Fruit fly (Drosophila melanogaster): ENCODE results near the gene CBP.

The CBP gene

DNA sequence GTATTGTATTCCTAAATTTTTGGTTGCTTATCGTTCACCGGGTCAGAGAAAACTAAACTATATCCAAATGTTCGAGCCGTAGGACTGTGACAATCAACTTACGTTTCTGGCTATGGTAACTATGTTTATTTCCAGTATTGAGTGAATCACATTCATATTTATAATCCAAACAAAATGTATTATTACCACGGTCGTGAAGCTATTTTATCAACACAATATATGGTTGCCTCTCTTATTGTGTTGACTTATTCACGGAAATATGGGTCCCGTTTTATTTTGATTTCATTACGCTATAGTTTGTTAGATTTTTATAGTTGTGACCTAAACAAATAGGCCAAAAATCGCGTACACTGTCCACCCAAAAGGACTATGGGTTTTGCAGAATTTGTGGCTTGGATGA, 10.3 kb downstream of the CBP start, which contains the start of gene CG15034:
Gene CG15034 (minus strand): TSS at position 101 of the 400 bp plus-strand sequence.
- no peak for TF ChIP-seq Myc (optimal IDR thresholded peaks at IDR 0.05)
- no peak for TF ChIP-seq Sin3A (optimal IDR thresholded peaks at IDR 0.05)
- TF ChIP-seq psq (optimal IDR thresholded peaks at IDR 0.05), result no peak
- no peak for TF ChIP-seq insv (optimal IDR thresholded peaks at IDR 0.05)
- no peak for TF ChIP-seq h (optimal IDR thresholded peaks at IDR 0.05)

- TF ChIP-seq Sin3A (optimal IDR thresholded peaks at IDR 0.05), result no peak
- TF ChIP-seq Myc (optimal IDR thresholded peaks at IDR 0.05), result no peak
Measured at dm6 chrX:7349963-7350362, 12.8 kb downstream of the CBP start.

- no peak for TF ChIP-seq Sin3A (optimal IDR thresholded peaks at IDR 0.05)
- TF ChIP-seq Myc (optimal IDR thresholded peaks at IDR 0.05), result no peak
- TF ChIP-seq psq (optimal IDR thresholded peaks at IDR 0.05), result no peak
- no peak for TF ChIP-seq insv (optimal IDR thresholded peaks at IDR 0.05)
- TF ChIP-seq ttk (optimal IDR thresholded peaks at IDR 0.05), result no peak
- TF ChIP-seq h (optimal IDR thresholded peaks at IDR 0.05), result no peak
Measured at dm6 chrX:7358496-7358895, 21.3 kb downstream of the CBP start, which contains the start of gene CG1999. CG1999 (plus strand) TSS chrX:7358796.

dm6 chrX:7368361-7368760, 31.2 kb downstream of the CBP start:
- TF ChIP-seq h (optimal IDR thresholded peaks at IDR 0.05), result no peak
- no peak for TF ChIP-seq ttk (optimal IDR thresholded peaks at IDR 0.05)
- no peak for TF ChIP-seq Sin3A (optimal IDR thresholded peaks at IDR 0.05)
- TF ChIP-seq psq (optimal IDR thresholded peaks at IDR 0.05), result no peak
- TF ChIP-seq insv (optimal IDR thresholded peaks at IDR 0.05), result no peak
- no peak for TF ChIP-seq Myc (optimal IDR thresholded peaks at IDR 0.05)

- TF ChIP-seq h (optimal IDR thresholded peaks at IDR 0.05), result no peak
Measured at dm6 chrX:7372475-7372874, 35.3 kb downstream of the CBP start.

DNA sequence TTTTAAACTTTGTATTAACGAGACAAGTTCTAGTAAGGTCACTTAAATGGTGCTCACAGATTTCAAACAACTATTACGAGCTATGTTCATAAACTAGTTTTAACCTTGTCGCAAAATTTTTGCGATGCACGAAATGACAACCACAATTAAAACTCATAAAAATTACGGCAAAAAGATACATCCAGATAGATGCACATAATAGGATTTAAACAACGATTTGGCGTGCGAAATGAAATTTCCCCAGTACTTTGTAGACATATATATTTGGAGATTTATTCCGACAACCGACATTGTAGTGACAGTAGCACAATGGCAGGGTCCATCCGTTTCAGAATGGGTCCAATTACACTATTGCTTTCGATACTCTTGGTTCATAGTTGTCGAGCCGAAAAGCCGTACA, 40.7 kb downstream of the CBP start, which contains the start of gene CheA7a:
Gene CheA7a (plus strand): TSS at position 301 of the 400 bp plus-strand sequence.
- TF ChIP-seq ttk (optimal IDR thresholded peaks at IDR 0.05), result no peak

DNA sequence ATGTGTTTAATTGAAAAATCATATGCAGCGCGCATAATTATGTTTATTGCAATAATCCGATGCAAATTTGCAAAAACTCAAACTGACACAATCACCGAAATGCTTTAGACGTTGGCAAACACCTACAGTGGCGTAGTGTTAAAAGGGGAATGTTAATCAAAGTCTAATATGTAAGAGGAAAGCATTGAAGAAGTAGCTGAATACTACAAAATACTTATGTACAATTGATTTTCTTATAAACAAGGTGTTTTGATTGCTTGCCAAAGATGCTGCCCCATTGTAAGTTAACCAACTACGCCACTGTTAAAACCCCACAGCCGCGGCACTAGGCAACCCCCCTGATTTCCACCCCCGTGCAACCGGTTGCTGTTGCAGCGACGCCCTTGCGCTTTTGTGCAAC, 42.4 kb downstream of the CBP start:
- no peak for TF ChIP-seq Myc (optimal IDR thresholded peaks at IDR 0.05)
- TF ChIP-seq ttk (optimal IDR thresholded peaks at IDR 0.05), result no peak
- no peak for TF ChIP-seq Sin3A (optimal IDR thresholded peaks at IDR 0.05)
- no peak for TF ChIP-seq insv (optimal IDR thresholded peaks at IDR 0.05)
- no peak for TF ChIP-seq h (optimal IDR thresholded peaks at IDR 0.05)
- TF ChIP-seq psq (optimal IDR thresholded peaks at IDR 0.05), result no peak

- TF ChIP-seq ttk (optimal IDR thresholded peaks at IDR 0.05) (no peak), Sin3A (optimal IDR thresholded peaks at IDR 0.05) (no peak), insv (optimal IDR thresholded peaks at IDR 0.05) (no peak), Myc (optimal IDR thresholded peaks at IDR 0.05) (no peak), psq (optimal IDR thresholded peaks at IDR 0.05) (no peak), h (optimal IDR thresholded peaks at IDR 0.05) (no peak)
Measured at dm6 chrX:7382890-7383289, 45.7 kb downstream of the CBP start, which contains the start of gene CG42781. CG42781 (minus strand) TSS chrX:7382990.
